Fruit fly (Drosophila melanogaster) whole organism: ENCODE measurements around the gene CG3517.

Source experiments
- CG8478 ChIP-seq: fragments of >200 bp; optimal IDR thresholded peaks from 2 replicates; lab custom pipeline; 2018; ENCODE audit warnings: inconsistent platforms
- EcR ChIP-seq, 2 experiments: fragments of >200 bp; optimal IDR thresholded peaks; 2 replicates each; lab custom pipeline; 2017; ENCODE audit warnings: missing biosample characterization in 2 of 2, missing genetic modification characterization in 2 of 2, missing genetic modification reagents in 2 of 2
- pan ChIP-seq: fragments of >200 bp; optimal IDR thresholded peaks from 2 replicates; lab custom pipeline; 2017
- psq ChIP-seq: fragments of >200 bp; optimal IDR thresholded peaks from 2 replicates; lab custom pipeline; 2017

DNA sequence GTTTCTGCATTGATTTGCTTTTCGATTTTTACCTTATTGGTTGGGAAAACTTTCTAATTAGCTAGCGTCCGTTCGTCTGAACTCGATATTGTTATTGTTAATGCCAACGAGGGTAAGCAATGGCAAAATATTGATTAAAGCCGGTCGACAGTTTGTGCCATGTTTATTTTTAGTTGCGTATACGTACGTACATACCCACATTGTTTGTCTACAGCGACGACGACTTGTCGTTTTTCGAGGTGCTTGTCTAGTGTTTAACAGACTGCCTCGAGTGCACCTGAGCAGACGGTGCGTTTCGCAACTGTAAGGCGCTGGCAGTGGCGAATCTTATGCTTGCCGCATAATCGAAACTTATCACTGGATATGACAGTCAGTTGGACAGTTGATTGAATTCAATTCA, 42.5 kb upstream of the CG3517 start:
- no peak for TF ChIP-seq EcR (GFP tag; optimal IDR thresholded peaks at IDR 0.05; lab: Kevin White, UChicago)
- no peak for TF ChIP-seq psq (lab: Kevin White, UChicago)
- no peak for TF ChIP-seq pan (lab: Kevin White, UChicago)
- TF ChIP-seq CG8478 (lab: Kevin White, UChicago), result no peak
